Worm (Caenorhabditis elegans) whole organism, mixed stage, embryonic: ENCODE data around the gene cyp-13A7.

Experiments
- blmp-1 ChIP-seq: fragments of 150-350 bp; optimal IDR thresholded peaks from 2 replicates; lab custom pipeline; 2014; ENCODE audit warnings: missing biosample characterization, missing genetic modification characterization
- ceh-39 ChIP-seq: fragments of 150-350 bp; optimal IDR thresholded peaks from 2 replicates; lab custom pipeline; 2014; ENCODE audit warnings: missing biosample characterization, missing genetic modification characterization
- ceh-43 ChIP-seq: fragments of 200-800 bp; sonication (Bioruptor generic); optimal IDR thresholded peaks from 2 replicates; lab custom pipeline; 2018; ENCODE audit warnings: mild to moderate bottlenecking, missing genetic modification characterization, moderate library complexity, missing compliant biosample characterization
- ceh-83 ChIP-seq: fragments of 200-800 bp; sonication (Bioruptor generic); optimal IDR thresholded peaks from 2 replicates; lab custom pipeline; 2018; ENCODE audit warnings: mild to moderate bottlenecking, missing genetic modification characterization, missing compliant biosample characterization
- ces-1 ChIP-seq: fragments of 150-350 bp; optimal IDR thresholded peaks from 2 replicates; lab custom pipeline; 2014; ENCODE audit warnings: missing biosample characterization, missing genetic modification reagents, missing genetic modification characterization
- cnd-1 ChIP-seq: fragments of 200-800 bp; sonication (Bioruptor generic); optimal IDR thresholded peaks from 2 replicates; lab custom pipeline; 2018; ENCODE audit warnings: mild to moderate bottlenecking, missing genetic modification characterization, missing compliant biosample characterization
- drap-1 ChIP-seq: fragments of 200-800 bp; sonication (Bioruptor generic); optimal IDR thresholded peaks from 3 replicates; lab custom pipeline; 2018; ENCODE audit warnings: mild to moderate bottlenecking, missing genetic modification characterization, missing compliant biosample characterization
- elt-1 ChIP-seq: sonication (generic microtip); optimal IDR thresholded peaks from 2 replicates; lab custom pipeline; 2017; ENCODE audit warnings: missing genetic modification characterization, mild to moderate bottlenecking, missing compliant biosample characterization, antibody characterized with exemption, moderate library complexity, borderline replicate concordance; ENCODE audit not compliant: insufficient read depth
- elt-3 ChIP-seq: fragments of 150-350 bp; optimal IDR thresholded peaks from 2 replicates; lab custom pipeline; 2014; ENCODE audit warnings: missing biosample characterization, missing genetic modification characterization
- flh-1 ChIP-seq: fragments of 200-800 bp; sonication (Bioruptor generic); optimal IDR thresholded peaks from 2 replicates; lab custom pipeline; 2018; ENCODE audit warnings: mild to moderate bottlenecking, missing genetic modification characterization, moderate library complexity, missing compliant biosample characterization
- ham-2 ChIP-seq: fragments of 200-800 bp; sonication (Bioruptor generic); optimal IDR thresholded peaks from 2 replicates; lab custom pipeline; 2018; ENCODE audit warnings: mild to moderate bottlenecking, missing genetic modification characterization, missing compliant biosample characterization
- hlh-1 ChIP-seq: fragments of 150-350 bp; optimal IDR thresholded peaks from 2 replicates; lab custom pipeline; 2014; ENCODE audit warnings: missing biosample characterization, missing genetic modification reagents, missing genetic modification characterization
- lin-13 ChIP-seq: fragments of 150-350 bp; optimal IDR thresholded peaks from 2 replicates; lab custom pipeline; 2014; ENCODE audit warnings: missing biosample characterization, missing genetic modification characterization
- lin-32 ChIP-seq: fragments of 200-800 bp; sonication (Bioruptor generic); optimal IDR thresholded peaks from 2 replicates; lab custom pipeline; 2018; ENCODE audit warnings: mild to moderate bottlenecking, missing genetic modification characterization, missing compliant biosample characterization
- mep-1 ChIP-seq: fragments of 150-350 bp; optimal IDR thresholded peaks from 2 replicates; lab custom pipeline; 2017; ENCODE audit warnings: missing biosample characterization, missing genetic modification reagents, missing genetic modification characterization, inconsistent platforms
- nhr-12 ChIP-seq: fragments of 150-350 bp; optimal IDR thresholded peaks from 2 replicates; lab custom pipeline; 2014; ENCODE audit warnings: missing biosample characterization, missing genetic modification characterization
- nhr-2 ChIP-seq: fragments of 150-350 bp; optimal IDR thresholded peaks from 2 replicates; lab custom pipeline; 2014; ENCODE audit warnings: missing biosample characterization, missing genetic modification characterization
- nhr-237 ChIP-seq: fragments of 150-350 bp; optimal IDR thresholded peaks from 2 replicates; lab custom pipeline; 2014; ENCODE audit warnings: missing biosample characterization, missing genetic modification characterization
- nhr-28 ChIP-seq: fragments of 150-350 bp; optimal IDR thresholded peaks from 2 replicates; lab custom pipeline; 2014; ENCODE audit warnings: missing biosample characterization, missing genetic modification characterization
- nhr-76 ChIP-seq: sonication (generic microtip); optimal IDR thresholded peaks from 2 replicates; lab custom pipeline; 2017; ENCODE audit warnings: missing biosample characterization, missing genetic modification characterization
- sem-2 ChIP-seq: fragments of 200-800 bp; sonication (Bioruptor generic); optimal IDR thresholded peaks from 2 replicates; lab custom pipeline; 2018; ENCODE audit warnings: mild to moderate bottlenecking, missing genetic modification characterization, missing compliant biosample characterization
- snpc-4 ChIP-seq: fragments of 150-350 bp; optimal IDR thresholded peaks from 2 replicates; lab custom pipeline; 2014; ENCODE audit warnings: missing biosample characterization, missing genetic modification characterization
- sptf-1 ChIP-seq: sonication (generic microtip); optimal IDR thresholded peaks from 2 replicates; lab custom pipeline; 2017; ENCODE audit warnings: mild to moderate bottlenecking, missing genetic modification characterization, moderate library complexity, missing compliant biosample characterization
- unc-120 ChIP-seq: sonication (generic microtip); optimal IDR thresholded peaks from 2 replicates; lab custom pipeline; 2017; ENCODE audit warnings: missing genetic modification characterization, missing compliant biosample characterization; ENCODE audit not compliant: poor library complexity, severe bottlenecking
- unc-39 ChIP-seq: fragments of 150-350 bp; optimal IDR thresholded peaks from 2 replicates; lab custom pipeline; 2014; ENCODE audit warnings: missing biosample characterization, missing genetic modification characterization
- zip-8 ChIP-seq: fragments of 150-350 bp; optimal IDR thresholded peaks from 2 replicates; lab custom pipeline; 2014; ENCODE audit warnings: missing biosample characterization, missing genetic modification characterization
- ztf-11 ChIP-seq: fragments of 150-350 bp; optimal IDR thresholded peaks from 2 replicates; lab custom pipeline; 2014; ENCODE audit warnings: missing biosample characterization, missing genetic modification characterization

The cyp-13A7 gene

ce11 chrII:9845239-9845638 lies 41.8 kb downstream of the cyp-13A7 start, which contains the start of gene chil-9:
TSS of gene chil-9 (minus strand) at chrII:9845339.
- TF ChIP-seq elt-1 (no peak), ces-1 (GFP tag; lab: Kevin White, UChicago) (no peak), nhr-28 (tag; lab: Kevin White, UChicago) (no peak), blmp-1 (tag; lab: Kevin White, UChicago) (no peak), ceh-39 (tag; lab: Kevin White, UChicago) (no peak), ceh-43 (no peak), lin-13 (tag; lab: Kevin White, UChicago) (no peak), nhr-2 (tag; lab: Kevin White, UChicago) (no peak), elt-3 (tag; lab: Kevin White, UChicago) (no peak), snpc-4 (tag; lab: Kevin White, UChicago) (no peak), nhr-12 (tag; lab: Kevin White, UChicago) (no peak), sem-2 (no peak), mep-1 (no peak), hlh-1 (tag; lab: Kevin White, UChicago) (no peak), ham-2 (GFP tag; lab: Kevin White, UChicago) (no peak), flh-1 (GFP tag; lab: Kevin White, UChicago) (no peak), sptf-1 (no peak)

DNA sequence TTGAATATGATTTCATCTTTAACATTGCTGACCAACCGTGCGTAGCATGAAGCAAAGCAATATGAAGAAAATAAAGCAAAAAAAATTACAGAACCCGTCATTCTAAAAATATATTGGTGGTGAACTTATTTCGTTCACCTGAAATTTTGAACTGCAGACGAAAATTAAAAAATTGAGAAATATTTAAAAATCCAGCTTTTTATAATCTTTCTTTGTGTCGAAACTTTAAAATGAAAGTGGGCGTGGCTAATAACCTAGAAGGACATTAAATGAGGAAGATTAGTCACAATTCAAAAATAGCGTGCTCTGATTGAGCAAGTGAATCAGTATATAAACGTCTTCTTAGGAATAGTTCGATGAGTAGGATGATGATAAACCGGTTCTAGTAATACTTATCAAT lies 46.1 kb downstream of the cyp-13A7 start, which contains the start of gene old-2:
Gene old-2 (minus strand): TSS at position 101 of the 400 bp plus-strand sequence.
- no peak for TF ChIP-seq sem-2
- no peak for TF ChIP-seq mep-1
- TF ChIP-seq unc-39 (tag; lab: Kevin White, UChicago), result no peak
- TF ChIP-seq blmp-1 (tag; lab: Kevin White, UChicago), result no peak
- no peak for TF ChIP-seq hlh-1 (tag; lab: Kevin White, UChicago)
- TF ChIP-seq nhr-2 (tag; lab: Kevin White, UChicago), result no peak
- no peak for TF ChIP-seq nhr-76 (tag; lab: Kevin White, UChicago)
- TF ChIP-seq lin-13 (tag; lab: Kevin White, UChicago), result no peak
- TF ChIP-seq unc-120 (tag; lab: Kevin White, UChicago), result no peak
- TF ChIP-seq lin-32 (GFP tag; lab: Kevin White, UChicago), result no peak
- no peak for TF ChIP-seq ceh-83 (GFP tag; lab: Kevin White, UChicago)
- TF ChIP-seq flh-1 (GFP tag; lab: Kevin White, UChicago), result no peak
- no peak for TF ChIP-seq nhr-237 (tag; lab: Kevin White, UChicago)
- TF ChIP-seq cnd-1 (tag; lab: Kevin White, UChicago), result no peak
- TF ChIP-seq elt-1, result no peak
- TF ChIP-seq zip-8, result no peak
- TF ChIP-seq ces-1 (GFP tag; lab: Kevin White, UChicago), result no peak
- TF ChIP-seq drap-1 (GFP tag; lab: Kevin White, UChicago), result no peak

DNA sequence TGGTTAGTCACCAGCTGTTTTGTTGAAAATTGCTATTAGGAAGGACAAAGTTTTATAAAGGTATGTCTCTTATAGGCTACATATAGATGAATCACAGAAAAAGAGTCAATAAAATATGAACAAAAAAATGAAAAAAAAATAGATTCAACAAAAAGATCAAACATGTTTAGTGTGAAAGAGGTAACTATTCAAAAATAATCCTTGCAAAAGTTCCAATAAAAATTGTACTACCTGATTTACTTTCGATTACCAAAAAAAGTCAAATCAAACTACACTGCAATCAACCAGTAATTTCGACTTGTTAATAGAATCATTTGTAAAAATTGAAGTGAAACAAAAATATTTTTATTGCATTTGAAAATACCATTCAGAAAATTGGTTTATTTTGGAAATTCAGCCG lies 47.5 kb downstream of the cyp-13A7 start, which contains the start of gene ZK938.10:
Gene ZK938.10 (minus strand): TSS at position 101 of the 400 bp plus-strand sequence.
- TF ChIP-seq ztf-11, result no peak
